Fruit fly (Drosophila melanogaster) whole organism, embryonic: ENCODE results near the gene Mcm5.
A peak's percentile ranks its signal among the peaks of the same experiment; 100 is the strongest.

Source experiments
- Atf3 ChIP-seq: fragments of 200-800 bp; sonication (Bioruptor generic); optimal IDR thresholded peaks from 3 replicates; lab custom pipeline; 2016; ENCODE audit warnings: missing biosample characterization, missing genetic modification characterization
- Bgb ChIP-seq: fragments of 200-800 bp; sonication (Bioruptor generic); IDR thresholded peaks from 2 replicates; pipeline ENCODE4 v1.3.6; 2022; ENCODE audit warnings: missing biosample characterization, missing genetic modification characterization; ENCODE audit not compliant: partially characterized antibody
- CG10321 ChIP-seq: fragments of 200-800 bp; sonication (Bioruptor generic); IDR thresholded peaks from 2 replicates; pipeline ENCODE4 v1.3.6; 2022; ENCODE audit warnings: missing biosample characterization, missing genetic modification characterization
- CG10543 ChIP-seq: fragments of 200-800 bp; sonication (Bioruptor generic); optimal IDR thresholded peaks from 3 replicates; lab custom pipeline; 2017; ENCODE audit warnings: missing biosample characterization, mild to moderate bottlenecking, missing genetic modification characterization, moderate library complexity
- CG12155 ChIP-seq: fragments of 200-800 bp; sonication (Bioruptor generic); optimal IDR thresholded peaks from 3 replicates; lab custom pipeline; 2016; ENCODE audit warnings: missing biosample characterization, missing genetic modification characterization
- CG13775 ChIP-seq: fragments of 200-800 bp; sonication (Bioruptor generic); optimal IDR thresholded peaks from 3 replicates; lab custom pipeline; 2017; ENCODE audit warnings: missing biosample characterization, mild to moderate bottlenecking, missing genetic modification characterization
- CG14441 ChIP-seq: fragments of 200-800 bp; sonication (Bioruptor generic); IDR thresholded peaks from 2 replicates; pipeline ENCODE4 v1.3.6; 2022; ENCODE audit warnings: missing biosample characterization, missing genetic modification characterization
- CG14965 ChIP-seq: fragments of 200-800 bp; sonication (Bioruptor generic); optimal IDR thresholded peaks from 2 replicates; lab custom pipeline; 2016; ENCODE audit warnings: missing biosample characterization, missing genetic modification characterization, borderline replicate concordance
- CG17186 ChIP-seq: fragments of 200-800 bp; sonication (Bioruptor generic); optimal IDR thresholded peaks from 3 replicates; lab custom pipeline; 2017; ENCODE audit warnings: missing biosample characterization, missing genetic modification reagents, missing genetic modification characterization
- CG1792 ChIP-seq: fragments of 200-800 bp; sonication (Bioruptor generic); optimal IDR thresholded peaks from 2 replicates; lab custom pipeline; 2016; ENCODE audit warnings: missing biosample characterization, missing genetic modification characterization
- CG18599 ChIP-seq: fragments of 200-800 bp; sonication (Bioruptor generic); optimal IDR thresholded peaks from 3 replicates; lab custom pipeline; 2017; ENCODE audit warnings: missing biosample characterization, missing genetic modification characterization, mild to moderate bottlenecking, moderate library complexity, missing genetic modification reagents
- CG2116 ChIP-seq: fragments of 200-800 bp; sonication (Bioruptor generic); optimal IDR thresholded peaks from 3 replicates; lab custom pipeline; 2018; ENCODE audit warnings: missing biosample characterization, mild to moderate bottlenecking, missing genetic modification characterization
- CG2120 ChIP-seq: fragments of 200-800 bp; sonication (Bioruptor generic); optimal IDR thresholded peaks from 3 replicates; lab custom pipeline; 2016; ENCODE audit warnings: missing biosample characterization, missing genetic modification characterization
- CG2199 ChIP-seq: fragments of 200-800 bp; sonication (Bioruptor generic); IDR thresholded peaks from 3 replicates; pipeline ENCODE4 v1.3.6; 2022; ENCODE audit warnings: missing biosample characterization, missing genetic modification characterization
- CG31224 ChIP-seq: fragments of 200-800 bp; sonication (Bioruptor generic); IDR thresholded peaks from 2 replicates; pipeline ENCODE4 v1.3.6; 2022; ENCODE audit warnings: missing biosample characterization, missing genetic modification characterization
- CG34224 ChIP-seq: fragments of 200-800 bp; sonication (Bioruptor generic); IDR thresholded peaks from 3 replicates; pipeline ENCODE4 v1.3.6; 2022; ENCODE audit warnings: missing biosample characterization, missing genetic modification characterization; ENCODE audit not compliant: partially characterized antibody
- CG4282 ChIP-seq: fragments of 200-800 bp; sonication (Bioruptor generic); optimal IDR thresholded peaks from 2 replicates; lab custom pipeline; 2016; ENCODE audit warnings: missing biosample characterization, missing genetic modification characterization
- CG4617 ChIP-seq: fragments of 200-800 bp; sonication (Bioruptor generic); optimal IDR thresholded peaks from 3 replicates; lab custom pipeline; 2016; ENCODE audit warnings: missing biosample characterization, missing genetic modification characterization, borderline replicate concordance
- CG4820 ChIP-seq: fragments of 200-800 bp; sonication (Bioruptor generic); optimal IDR thresholded peaks from 3 replicates; lab custom pipeline; 2016; ENCODE audit warnings: missing biosample characterization, missing genetic modification characterization
- CG4854 ChIP-seq: fragments of 200-800 bp; sonication (Bioruptor generic); optimal IDR thresholded peaks from 2 replicates; lab custom pipeline; 2016; ENCODE audit warnings: missing biosample characterization, missing genetic modification characterization, inconsistent platforms
- CG7928 ChIP-seq: fragments of 200-800 bp; sonication (Bioruptor generic); optimal IDR thresholded peaks from 2 replicates; lab custom pipeline; 2017; ENCODE audit warnings: missing biosample characterization, mild to moderate bottlenecking, missing genetic modification characterization
- CG8089 ChIP-seq: fragments of 200-800 bp; sonication (Bioruptor generic); optimal IDR thresholded peaks from 3 replicates; lab custom pipeline; 2016; ENCODE audit warnings: missing biosample characterization, missing genetic modification characterization
- CG9727 ChIP-seq: fragments of 200-800 bp; sonication (Bioruptor generic); optimal IDR thresholded peaks from 3 replicates; lab custom pipeline; 2017; ENCODE audit warnings: missing biosample characterization, mild to moderate bottlenecking, missing genetic modification characterization
- CG9797 ChIP-seq: fragments of 200-800 bp; sonication (Bioruptor generic); optimal IDR thresholded peaks from 3 replicates; lab custom pipeline; 2018; ENCODE audit warnings: missing biosample characterization, mild to moderate bottlenecking, missing genetic modification characterization
- CG9817 ChIP-seq: fragments of 200-800 bp; sonication (Bioruptor generic); optimal IDR thresholded peaks from 2 replicates; lab custom pipeline; 2018; ENCODE audit warnings: missing biosample characterization, mild to moderate bottlenecking, missing genetic modification characterization, moderate library complexity
- CG9932 ChIP-seq: fragments of 200-800 bp; sonication (Bioruptor generic); IDR thresholded peaks from 2 replicates; pipeline ENCODE4 v1.3.6; 2022; ENCODE audit warnings: missing biosample characterization, missing genetic modification characterization
- Dll ChIP-seq: fragments of 200-800 bp; sonication (Bioruptor generic); IDR thresholded peaks from 4 replicates; pipeline ENCODE4 v1.3.6; 2022; ENCODE audit warnings: missing biosample characterization, missing genetic modification characterization; ENCODE audit not compliant: partially characterized antibody
- Dp ChIP-seq: fragments of 200-800 bp; sonication (Bioruptor generic); optimal IDR thresholded peaks from 2 replicates; lab custom pipeline; 2018; ENCODE audit warnings: missing biosample characterization, mild to moderate bottlenecking, missing genetic modification characterization, moderate library complexity
- E2f1 ChIP-seq: fragments of 200-800 bp; sonication (Bioruptor generic); IDR thresholded peaks from 2 replicates; pipeline ENCODE4 v1.3.6; 2022; ENCODE audit warnings: missing biosample characterization, missing genetic modification characterization
- HmgZ ChIP-seq: fragments of 200-800 bp; sonication (Bioruptor generic); optimal IDR thresholded peaks from 2 replicates; lab custom pipeline; 2018; ENCODE audit warnings: missing biosample characterization, mild to moderate bottlenecking, missing genetic modification characterization
- Hsf ChIP-seq: fragments of 200-800 bp; sonication (Bioruptor generic); optimal IDR thresholded peaks from 3 replicates; lab custom pipeline; 2016; ENCODE audit warnings: missing biosample characterization, missing genetic modification characterization
- Kr ChIP-seq: fragments of 200-800 bp; sonication (Bioruptor generic); optimal IDR thresholded peaks from 2 replicates; lab custom pipeline; 2017; ENCODE audit warnings: missing biosample characterization, mild to moderate bottlenecking, missing genetic modification characterization
- Mad ChIP-seq: fragments of 200-800 bp; sonication (Bioruptor generic); optimal IDR thresholded peaks from 2 replicates; lab custom pipeline; 2016; ENCODE audit warnings: missing biosample characterization, missing genetic modification characterization
- Mes4 ChIP-seq: fragments of 200-800 bp; sonication (Bioruptor generic); optimal IDR thresholded peaks from 2 replicates; lab custom pipeline; 2016; ENCODE audit warnings: missing biosample characterization, missing genetic modification characterization
- NC2β ChIP-seq: fragments of 200-800 bp; sonication (Bioruptor generic); optimal IDR thresholded peaks from 2 replicates; lab custom pipeline; 2016; ENCODE audit warnings: missing biosample characterization, missing genetic modification characterization
- Sox100B ChIP-seq: fragments of 200-800 bp; sonication (Bioruptor generic); optimal IDR thresholded peaks from 3 replicates; lab custom pipeline; 2018; ENCODE audit warnings: missing biosample characterization, mild to moderate bottlenecking, missing genetic modification characterization
- al ChIP-seq: fragments of 200-800 bp; sonication (Bioruptor generic); IDR thresholded peaks from 2 replicates; pipeline ENCODE4 v1.3.6; 2022; ENCODE audit warnings: missing biosample characterization, missing genetic modification characterization
- bab2 ChIP-seq: fragments of 200-800 bp; sonication (Bioruptor generic); optimal IDR thresholded peaks from 2 replicates; lab custom pipeline; 2016; ENCODE audit warnings: missing biosample characterization, missing genetic modification characterization
- chif ChIP-seq, 2 experiments: fragments of 200-800 bp; sonication (Bioruptor generic); optimal IDR thresholded peaks; 3 replicates each; lab custom pipeline; 2016; ENCODE audit warnings: missing biosample characterization in 2 of 2, missing genetic modification characterization in 2 of 2
- dm ChIP-seq: fragments of 200-800 bp; sonication (Bioruptor generic); optimal IDR thresholded peaks from 3 replicates; lab custom pipeline; 2016; ENCODE audit warnings: missing biosample characterization, missing genetic modification characterization
- dpn ChIP-seq, 2 experiments: fragments of 200-800 bp; sonication (Bioruptor generic); optimal IDR thresholded peaks; 3 replicates each; lab custom pipeline; 2016; ENCODE audit warnings: missing biosample characterization in 2 of 2, missing genetic modification characterization in 2 of 2
- esg ChIP-seq: fragments of 200-800 bp; sonication (Bioruptor generic); conservative IDR thresholded peaks from 2 replicates; pipeline ENCODE4 v1.3.6; 2022; ENCODE audit warnings: missing biosample characterization, missing genetic modification characterization
- exex ChIP-seq: fragments of 200-800 bp; sonication (Bioruptor generic); optimal IDR thresholded peaks from 4 replicates; lab custom pipeline; 2018; ENCODE audit warnings: missing biosample characterization, mild to moderate bottlenecking, missing genetic modification characterization, moderate library complexity
- hbn ChIP-seq: fragments of 200-800 bp; sonication (Bioruptor generic); IDR thresholded peaks from 2 replicates; pipeline ENCODE4 v1.3.6; 2022; ENCODE audit warnings: missing biosample characterization, missing genetic modification characterization; ENCODE audit not compliant: partially characterized antibody
- jumu ChIP-seq: fragments of 200-800 bp; sonication (Bioruptor generic); optimal IDR thresholded peaks from 3 replicates; lab custom pipeline; 2016; ENCODE audit warnings: missing biosample characterization, missing genetic modification characterization
- klu ChIP-seq: fragments of 200-800 bp; sonication (Bioruptor generic); IDR thresholded peaks from 2 replicates; pipeline ENCODE4 v1.3.6; 2022; ENCODE audit warnings: missing biosample characterization, missing genetic modification characterization
- nerfin-2 ChIP-seq: fragments of 200-800 bp; sonication (Bioruptor generic); IDR thresholded peaks from 2 replicates; pipeline ENCODE4 v1.3.6; 2022; ENCODE audit warnings: missing biosample characterization, missing genetic modification characterization; ENCODE audit not compliant: partially characterized antibody
- pnt ChIP-seq: fragments of 200-800 bp; sonication (Bioruptor generic); optimal IDR thresholded peaks from 3 replicates; lab custom pipeline; 2016; ENCODE audit warnings: missing biosample characterization, missing genetic modification characterization
- slbo ChIP-seq: fragments of 200-800 bp; sonication (Bioruptor generic); IDR thresholded peaks from 2 replicates; pipeline ENCODE4 v1.3.6; 2022; ENCODE audit warnings: missing biosample characterization, missing genetic modification characterization
- sqz ChIP-seq: fragments of 200-800 bp; sonication (Bioruptor generic); optimal IDR thresholded peaks from 3 replicates; lab custom pipeline; 2018; ENCODE audit warnings: missing biosample characterization, mild to moderate bottlenecking, missing genetic modification characterization
- tin ChIP-seq: fragments of 200-800 bp; sonication (Bioruptor generic); optimal IDR thresholded peaks from 3 replicates; lab custom pipeline; 2016; ENCODE audit warnings: missing biosample characterization, missing genetic modification characterization

The Mcm5 gene

DNA sequence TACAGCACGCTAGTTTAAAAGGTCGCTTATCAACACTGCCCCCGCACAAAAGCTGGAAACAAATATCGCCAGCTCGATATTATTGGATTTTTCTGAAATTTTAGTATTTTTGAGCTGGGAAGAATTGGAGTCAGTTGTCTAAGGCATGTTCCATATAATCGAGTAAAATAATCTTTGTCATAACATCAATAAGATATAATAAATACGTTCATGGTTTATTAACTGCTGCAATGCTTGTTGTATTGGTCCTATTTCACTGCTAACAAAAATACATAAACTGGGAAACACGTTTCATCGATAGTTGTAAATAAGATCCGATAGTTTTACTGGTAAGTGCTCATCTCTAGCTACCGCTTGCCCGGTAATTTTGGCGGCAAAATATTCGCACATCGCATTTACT is at the start of gene Mcm5, which contains the start of gene Art1:
Mcm5 (plus strand) TSS at position 339 of the 400 bp plus-strand sequence.
Art1 (minus strand) TSS at position 41 of the 400 bp plus-strand sequence.
- peak; percentile 53 for TF ChIP-seq jumu (GFP tag; lab: Kevin White, UChicago)
- TF ChIP-seq NC2β (GFP tag; lab: Kevin White, UChicago) = peak; percentile 38
- TF ChIP-seq CG4282 (GFP tag; lab: Kevin White, UChicago) = no peak
- TF ChIP-seq Kr (GFP tag; lab: Kevin White, UChicago) = no peak
- TF ChIP-seq Bgb (GFP tag; lab: Robert Waterston, UW) = peak; percentile 81
- TF ChIP-seq CG9797 (GFP tag; lab: Kevin White, UChicago) = peak; percentile 89
- peak; percentile 24; the same call in 1 of the 2 replicates for TF ChIP-seq slbo (GFP tag; lab: Robert Waterston, UW)
- TF ChIP-seq CG18599 = peak; percentile 17
- TF ChIP-seq CG14965 (GFP tag; lab: Kevin White, UChicago) = no peak
- TF ChIP-seq dm (GFP tag; lab: Kevin White, UChicago) = peak; percentile 92
- no peak for TF ChIP-seq CG14441 (GFP tag; lab: Robert Waterston, UW)
- TF ChIP-seq CG13775 (GFP tag; lab: Kevin White, UChicago) = peak; percentile 56
- TF ChIP-seq CG4854 (GFP tag; lab: Kevin White, UChicago) = peak; percentile 46
- TF ChIP-seq bab2 (GFP tag; lab: Kevin White, UChicago) = peak; percentile 19
- TF ChIP-seq CG2120 = peak; percentile 68
- TF ChIP-seq CG9727 (GFP tag; lab: Kevin White, UChicago) = peak; percentile 59
- TF ChIP-seq Mes4 (GFP tag; lab: Kevin White, UChicago) = peak; percentile 17
- peak; percentile 99 for TF ChIP-seq Dll (GFP tag; lab: Robert Waterston, UW)
- TF ChIP-seq E2f1 (GFP tag; lab: Robert Waterston, UW) = peak; percentile 74
- TF ChIP-seq al (GFP tag; lab: Robert Waterston, UW) = 0 out of 2 replicates have a peak, but pooled peaks have one; percentile 31
- peak; percentile 19 for TF ChIP-seq CG1792
- no peak for TF ChIP-seq CG31224 (GFP tag; lab: Robert Waterston, UW)
- TF ChIP-seq nerfin-2 (GFP tag; lab: Robert Waterston, UW) = peak; percentile 83
- TF ChIP-seq dpn (GFP tag; optimal IDR thresholded peaks at IDR 0.05; lab: Kevin White, UChicago) = peak; percentile 56 to 61
- TF ChIP-seq CG2199 = no peak
- peak; percentile 70 for TF ChIP-seq Hsf (GFP tag; lab: Kevin White, UChicago)
- no peak for TF ChIP-seq sqz (GFP tag; lab: Kevin White, UChicago)
- no peak for TF ChIP-seq CG10321 (GFP tag; lab: Robert Waterston, UW)
- TF ChIP-seq CG9932 = peak; percentile 75
- TF ChIP-seq CG34224 = peak; percentile 91
- TF ChIP-seq CG9817 = peak; percentile 45
- peak; percentile 79 for TF ChIP-seq CG2116
- no peak for TF ChIP-seq klu (GFP tag; lab: Robert Waterston, UW)
- TF ChIP-seq CG8089 (GFP tag; lab: Kevin White, UChicago) = peak; percentile 20
- TF ChIP-seq esg = no peak
- peak; percentile 91 for TF ChIP-seq hbn (GFP tag; lab: Robert Waterston, UW)
- peak; percentile 61 for TF ChIP-seq CG12155 (GFP tag; lab: Kevin White, UChicago)
- TF ChIP-seq CG4617 (GFP tag; lab: Kevin White, UChicago) = peak; percentile 62
- TF ChIP-seq exex (tag; lab: Kevin White, UChicago) = no peak
- TF ChIP-seq CG17186 (GFP tag; lab: Kevin White, UChicago) = peak; percentile 82
- TF ChIP-seq chif (GFP tag; optimal IDR thresholded peaks at IDR 0.05; lab: Kevin White, UChicago) = peak in 1 of 2 experiments; percentile 20
- TF ChIP-seq HmgZ (tag; lab: Kevin White, UChicago) = peak; percentile 49
- TF ChIP-seq Atf3 (GFP tag; lab: Kevin White, UChicago) = peak; percentile 35
- TF ChIP-seq tin (GFP tag; lab: Kevin White, UChicago) = peak; percentile 42
- peak; percentile 59 for TF ChIP-seq Mad (GFP tag; lab: Kevin White, UChicago)
- TF ChIP-seq Dp (GFP tag; lab: Kevin White, UChicago) = peak; percentile 77
- TF ChIP-seq CG4820 (GFP tag; lab: Kevin White, UChicago) = no peak
- no peak for TF ChIP-seq pnt (GFP tag; lab: Kevin White, UChicago)
- TF ChIP-seq CG10543 (GFP tag; lab: Kevin White, UChicago) = no peak
- peak; percentile 8 for TF ChIP-seq Sox100B
- TF ChIP-seq CG7928 (GFP tag; lab: Kevin White, UChicago) = no peak
